Fruit fly (Drosophila melanogaster): ENCODE measurements around the gene RpS5a.

The RpS5a gene

DNA sequence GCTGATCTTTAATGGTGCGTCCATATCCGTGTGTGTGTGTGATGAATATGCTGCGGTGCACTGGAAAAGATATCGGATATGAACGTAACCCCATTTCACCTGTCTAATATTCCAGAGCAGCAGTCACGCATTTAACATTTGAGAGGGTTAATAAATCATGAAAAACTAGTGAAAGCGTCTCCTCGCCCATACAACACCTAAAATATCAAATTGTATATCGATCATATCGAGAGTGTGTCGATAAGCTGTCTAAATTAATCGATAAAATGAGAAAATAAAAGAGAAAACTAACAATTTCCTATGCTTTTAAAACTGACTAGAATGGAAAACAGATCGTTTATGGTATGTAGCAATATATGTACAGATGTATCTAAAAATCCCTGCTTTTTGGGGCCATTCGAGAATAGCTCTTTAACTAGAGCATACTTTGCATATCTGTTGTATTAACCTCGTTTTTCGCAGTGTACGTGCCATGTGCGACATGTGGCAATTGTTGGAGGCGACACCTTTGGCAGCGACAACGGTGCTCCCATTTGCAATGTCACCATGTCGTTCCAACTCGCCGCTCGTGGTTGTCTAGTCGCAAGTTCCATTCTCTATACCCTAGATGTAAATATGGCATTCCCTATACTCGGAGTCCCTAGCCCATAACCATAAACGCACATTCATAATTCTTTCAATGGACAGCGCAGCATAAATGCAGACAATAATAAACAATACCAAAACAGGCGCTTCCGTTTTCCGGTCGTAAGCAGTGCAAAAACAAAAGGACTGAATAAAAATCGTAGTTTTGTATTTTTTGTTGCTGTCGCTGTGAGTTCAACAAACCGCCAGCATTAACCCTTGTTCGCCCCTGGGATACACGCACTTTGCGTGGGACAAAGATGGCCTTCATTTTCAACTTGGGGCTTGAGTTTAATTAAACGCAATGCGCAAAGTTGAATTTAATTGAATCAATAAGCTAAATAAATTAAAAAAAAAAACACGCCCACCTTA, 35.8 kb downstream of the RpS5a start (continued):
- TF ChIP-seq fkh (GFP tag; optimal IDR thresholded peaks at IDR 0.05): no peak
- TF ChIP-seq topi (GFP tag; optimal IDR thresholded peaks at IDR 0.05): peak; percentile 43
- peak; percentile 30 for TF ChIP-seq Ets96B (tag; optimal IDR thresholded peaks at IDR 0.05)
- peak; percentile 35; the same call in 1 of the 3 replicates for TF ChIP-seq CG8119 (GFP tag; IDR thresholded peaks at IDR 0.05)
- TF ChIP-seq CG11762 (GFP tag; optimal IDR thresholded peaks at IDR 0.05; ENCODE audit: insufficient read depth): no peak
- peak; percentile 63 for TF ChIP-seq CG4318 (GFP tag; optimal IDR thresholded peaks at IDR 0.05)
- TF ChIP-seq Eip93F (GFP tag; optimal IDR thresholded peaks at IDR 0.05): no peak
- TF ChIP-seq CG32006 (GFP tag; optimal IDR thresholded peaks at IDR 0.05): peak; percentile 76
- TF ChIP-seq achi (GFP tag; optimal IDR thresholded peaks at IDR 0.05): peak; percentile 36
- TF ChIP-seq CG34406 (GFP tag; optimal IDR thresholded peaks at IDR 0.05): no peak
- no peak for TF ChIP-seq Gug (GFP tag; IDR thresholded peaks at IDR 0.05)
- peak; percentile 42 for TF ChIP-seq OdsH (GFP tag; optimal IDR thresholded peaks at IDR 0.05)
- peak in 1 of 2 experiments; percentile 70 for TF ChIP-seq salr (GFP tag; optimal IDR thresholded peaks at IDR 0.05)
- TF ChIP-seq CG7368 (GFP tag; optimal IDR thresholded peaks at IDR 0.05): no peak
- TF ChIP-seq lz (GFP tag; optimal IDR thresholded peaks at IDR 0.05): no peak
- TF ChIP-seq dac (GFP tag; optimal IDR thresholded peaks at IDR 0.05): peak; percentile 3
- TF ChIP-seq CG10631 (GFP tag; optimal IDR thresholded peaks at IDR 0.05): peak; percentile 48
- TF ChIP-seq CG16779 (tag; optimal IDR thresholded peaks at IDR 0.05): no peak
- TF ChIP-seq Eip75B (GFP tag; optimal IDR thresholded peaks at IDR 0.05): peak; percentile 47
- TF ChIP-seq CG8632 (GFP tag; optimal IDR thresholded peaks at IDR 0.05): no peak
- peak; percentile 30 for TF ChIP-seq cyc (GFP tag; optimal IDR thresholded peaks at IDR 0.05)
- TF ChIP-seq acj6 (GFP tag; optimal IDR thresholded peaks at IDR 0.05): peak; percentile 52

dm6 chrX:17111274-17111673, 36.8 kb downstream of the RpS5a start:
- TF ChIP-seq CG11902 (GFP tag; optimal IDR thresholded peaks at IDR 0.05) (no peak), CG6808 (GFP tag; optimal IDR thresholded peaks at IDR 0.05) (no peak), CG9139 (GFP tag; optimal IDR thresholded peaks at IDR 0.05) (no peak), OdsH (GFP tag; optimal IDR thresholded peaks at IDR 0.05) (peak; percentile 30), esn (GFP tag; optimal IDR thresholded peaks at IDR 0.05) (peak; percentile 9), CG4318 (GFP tag; optimal IDR thresholded peaks at IDR 0.05) (peak; percentile 44), CG31627 (GFP tag; optimal IDR thresholded peaks at IDR 0.05) (peak; percentile 0), CG10669 (GFP tag; optimal IDR thresholded peaks at IDR 0.05) (peak; percentile 6), Hr39 (GFP tag; optimal IDR thresholded peaks at IDR 0.05) (peak; percentile 2), pdm3 (GFP tag; optimal IDR thresholded peaks at IDR 0.05) (peak; percentile 35), Met (GFP tag; optimal IDR thresholded peaks at IDR 0.05) (peak; percentile 38), Lpt (GFP tag; optimal IDR thresholded peaks at IDR 0.05) (no peak), CG7368 (GFP tag; optimal IDR thresholded peaks at IDR 0.05) (no peak), Eip78C (GFP tag) (peak; percentile 76), acj6 (GFP tag; optimal IDR thresholded peaks at IDR 0.05) (peak; percentile 23), CG8119 (GFP tag; IDR thresholded peaks at IDR 0.05) (peak; percentile 44; the same call in 2 of the 3 replicates), CG32006 (GFP tag; optimal IDR thresholded peaks at IDR 0.05) (peak; percentile 59), eg (GFP tag; IDR thresholded peaks at IDR 0.05) (peak; percentile 28; the same call in 1 of the 3 replicates), CG15336 (GFP tag; IDR thresholded peaks at IDR 0.05) (peak; percentile 20; the same call in 1 of the 2 replicates), CG34406 (GFP tag; optimal IDR thresholded peaks at IDR 0.05) (peak; percentile 22), net (GFP tag; optimal IDR thresholded peaks at IDR 0.05) (peak; percentile 0), CG16779 (tag; optimal IDR thresholded peaks at IDR 0.05) (no peak), CG6163 (GFP tag; IDR thresholded peaks at IDR 0.05) (no peak), CG10631 (GFP tag; optimal IDR thresholded peaks at IDR 0.05) (peak; percentile 38), CG3919 (GFP tag; optimal IDR thresholded peaks at IDR 0.05) (peak; percentile 1), topi (GFP tag; optimal IDR thresholded peaks at IDR 0.05) (peak; percentile 6), achi (GFP tag; optimal IDR thresholded peaks at IDR 0.05) (peak; percentile 22), CG8319 (GFP tag; optimal IDR thresholded peaks at IDR 0.05) (no peak), Smox (GFP tag; optimal IDR thresholded peaks at IDR 0.05) (peak; percentile 14), svp (GFP tag) (peak; percentile 73), Hr4 (GFP tag; optimal IDR thresholded peaks at IDR 0.05) (peak; percentile 21)

Measured in whole organism, prepupa.